Fruit fly (Drosophila melanogaster) whole organism, prepupa: Measurements from ENCODE around the gene CG13659.

Source experiments
- Blimp-1 ChIP-seq: fragments of 200-800 bp; sonication (Bioruptor generic); optimal IDR thresholded peaks from 3 replicates; lab custom pipeline; 2017; ENCODE audit warnings: missing biosample characterization, missing genetic modification characterization, mild to moderate bottlenecking, moderate library complexity, missing genetic modification reagents
- CG10631 ChIP-seq: fragments of 200-800 bp; sonication (Bioruptor generic); optimal IDR thresholded peaks from 2 replicates; lab custom pipeline; 2016; ENCODE audit warnings: missing biosample characterization, missing genetic modification characterization
- CG3032 ChIP-seq: fragments of 200-800 bp; optimal IDR thresholded peaks from 2 replicates; lab custom pipeline; 2019; ENCODE audit warnings: missing biosample characterization, mild to moderate bottlenecking, missing genetic modification characterization, moderate library complexity
- CG34406 ChIP-seq: fragments of 200-800 bp; sonication (Bioruptor generic); optimal IDR thresholded peaks from 3 replicates; lab custom pipeline; 2016; ENCODE audit warnings: missing biosample characterization, missing genetic modification characterization
- CG3919 ChIP-seq: fragments of 200-800 bp; sonication (Bioruptor generic); optimal IDR thresholded peaks from 3 replicates; lab custom pipeline; 2016; ENCODE audit warnings: missing biosample characterization, missing genetic modification characterization
- CG6276 ChIP-seq: fragments of 200-800 bp; sonication (Bioruptor generic); optimal IDR thresholded peaks from 2 replicates; lab custom pipeline; 2017; ENCODE audit warnings: missing biosample characterization, mild to moderate bottlenecking, missing genetic modification characterization
- CG6808 ChIP-seq: fragments of 200-800 bp; sonication (Bioruptor generic); optimal IDR thresholded peaks from 3 replicates; lab custom pipeline; 2017; ENCODE audit warnings: missing biosample characterization, missing genetic modification characterization, mild to moderate bottlenecking, moderate library complexity, missing genetic modification reagents
- CG6854 ChIP-seq: fragments of 200-800 bp; sonication (Bioruptor generic); optimal IDR thresholded peaks from 2 replicates; lab custom pipeline; 2017; ENCODE audit warnings: missing biosample characterization, mild to moderate bottlenecking, missing genetic modification characterization
- CG7368 ChIP-seq: fragments of 200-800 bp; sonication (Bioruptor generic); optimal IDR thresholded peaks from 3 replicates; lab custom pipeline; 2016; ENCODE audit warnings: missing biosample characterization, missing genetic modification characterization
- CG8319 ChIP-seq: fragments of 200-800 bp; sonication (Bioruptor generic); optimal IDR thresholded peaks from 3 replicates; lab custom pipeline; 2016; ENCODE audit warnings: missing biosample characterization, missing genetic modification characterization
- CG9139 ChIP-seq: fragments of 200-800 bp; sonication (Bioruptor generic); optimal IDR thresholded peaks from 3 replicates; lab custom pipeline; 2017; ENCODE audit warnings: missing biosample characterization, mild to moderate bottlenecking, missing genetic modification characterization
- Eip75B ChIP-seq: fragments of 200-800 bp; sonication (Bioruptor generic); optimal IDR thresholded peaks from 3 replicates; lab custom pipeline; 2016; ENCODE audit warnings: missing biosample characterization, missing genetic modification characterization
- Eip78C ChIP-seq: fragments of 200-800 bp; sonication (Bioruptor generic); peaks from one replicate; lab custom pipeline; 2016; ENCODE audit warnings: missing biosample characterization, missing genetic modification characterization
- Eip93F ChIP-seq: fragments of 200-800 bp; sonication (Bioruptor generic); optimal IDR thresholded peaks from 2 replicates; lab custom pipeline; 2016; ENCODE audit warnings: missing biosample characterization, mild to moderate bottlenecking, missing genetic modification characterization
- Hr39 ChIP-seq: fragments of 200-800 bp; sonication (Bioruptor generic); optimal IDR thresholded peaks from 2 replicates; lab custom pipeline; 2016; ENCODE audit warnings: missing biosample characterization, missing genetic modification characterization
- Lpt ChIP-seq: fragments of 200-800 bp; sonication (Bioruptor generic); optimal IDR thresholded peaks from 3 replicates; lab custom pipeline; 2016; ENCODE audit warnings: missing biosample characterization, missing genetic modification characterization
- Met ChIP-seq: fragments of 200-800 bp; sonication (Bioruptor generic); optimal IDR thresholded peaks from 3 replicates; lab custom pipeline; 2016; ENCODE audit warnings: missing biosample characterization, missing genetic modification characterization
- OdsH ChIP-seq: fragments of 200-800 bp; sonication (Bioruptor generic); optimal IDR thresholded peaks from 3 replicates; lab custom pipeline; 2016; ENCODE audit warnings: missing biosample characterization, missing genetic modification characterization
- Smox ChIP-seq: fragments of 200-800 bp; sonication (Bioruptor generic); optimal IDR thresholded peaks from 3 replicates; lab custom pipeline; 2016; ENCODE audit warnings: missing biosample characterization, missing genetic modification characterization
- Sox102F ChIP-seq: fragments of 200-800 bp; sonication (Bioruptor generic); optimal IDR thresholded peaks from 2 replicates; lab custom pipeline; 2016; ENCODE audit warnings: missing biosample characterization, mild to moderate bottlenecking, missing genetic modification characterization
- achi ChIP-seq: fragments of 200-800 bp; sonication (Bioruptor generic); optimal IDR thresholded peaks from 3 replicates; lab custom pipeline; 2016; ENCODE audit warnings: missing biosample characterization, missing genetic modification characterization
- acj6 ChIP-seq: fragments of 200-800 bp; sonication (Bioruptor generic); optimal IDR thresholded peaks from 3 replicates; lab custom pipeline; 2016; ENCODE audit warnings: missing biosample characterization, missing genetic modification characterization
- dac ChIP-seq: fragments of 200-800 bp; sonication (Bioruptor generic); optimal IDR thresholded peaks from 2 replicates; lab custom pipeline; 2017; ENCODE audit warnings: missing biosample characterization, mild to moderate bottlenecking, missing genetic modification characterization
- fkh ChIP-seq: fragments of 200-800 bp; sonication (Bioruptor generic); optimal IDR thresholded peaks from 3 replicates; lab custom pipeline; 2017; ENCODE audit warnings: missing biosample characterization, mild to moderate bottlenecking, missing genetic modification characterization, moderate library complexity
- lz ChIP-seq: fragments of 200-800 bp; sonication (Bioruptor generic); optimal IDR thresholded peaks from 3 replicates; lab custom pipeline; 2016; ENCODE audit warnings: missing biosample characterization, missing genetic modification characterization
- salr ChIP-seq, 2 experiments: fragments of 200-800 bp; sonication (Bioruptor generic); optimal IDR thresholded peaks; 3 replicates each; lab custom pipeline; 2016 to 2018; ENCODE audit warnings: missing biosample characterization in 2 of 2, missing genetic modification characterization in 2 of 2, mild to moderate bottlenecking in 1 of 2
- svp ChIP-seq: fragments of 200-800 bp; sonication (Bioruptor generic); peaks from one replicate; lab custom pipeline; 2016; ENCODE audit warnings: missing biosample characterization, missing genetic modification characterization
- topi ChIP-seq: fragments of 200-800 bp; sonication (Bioruptor generic); optimal IDR thresholded peaks from 3 replicates; lab custom pipeline; 2016; ENCODE audit warnings: missing biosample characterization, missing genetic modification characterization

CG13659 gene

DNA sequence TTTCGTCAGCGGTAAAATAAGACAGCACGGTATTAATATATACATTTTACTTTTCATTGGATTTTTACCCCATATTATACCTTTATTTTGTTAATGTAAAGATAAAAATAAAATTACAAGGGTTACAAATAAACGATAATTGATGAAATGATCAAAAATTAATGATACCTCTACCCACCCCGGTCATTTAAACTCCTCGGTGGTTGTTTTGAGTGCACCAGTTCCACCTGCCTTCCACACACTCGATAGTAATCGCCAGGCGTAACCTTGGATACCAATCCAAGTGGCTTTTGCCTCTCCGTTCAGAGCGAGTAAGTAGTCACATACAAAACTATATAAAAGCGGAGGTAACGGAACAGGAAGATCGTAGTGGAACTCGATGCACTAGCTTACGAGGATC, 39.3 kb downstream of the CG13659 start, which contains the start of gene rha:
TSS of gene rha (plus strand) at position 301 of the 400 bp plus-strand sequence.
- TF ChIP-seq achi (GFP tag; lab: Kevin White, UChicago), result no peak
- no peak for TF ChIP-seq CG10631 (GFP tag; lab: Kevin White, UChicago)
- TF ChIP-seq Lpt (GFP tag; lab: Kevin White, UChicago), result no peak
- no peak for TF ChIP-seq CG34406 (GFP tag; lab: Kevin White, UChicago)
- no peak for TF ChIP-seq Hr39
- TF ChIP-seq CG6808 (GFP tag; lab: Kevin White, UChicago), result no peak
- no peak for TF ChIP-seq CG6276 (GFP tag; lab: Kevin White, UChicago)
- no peak for TF ChIP-seq CG6854 (GFP tag; lab: Kevin White, UChicago)
- TF ChIP-seq acj6 (GFP tag; lab: Kevin White, UChicago), result no peak
- no peak for TF ChIP-seq CG3919
- no peak for TF ChIP-seq Eip75B (GFP tag; lab: Kevin White, UChicago)
- no peak for TF ChIP-seq dac (GFP tag; lab: Kevin White, UChicago)
- TF ChIP-seq Smox (GFP tag; lab: Kevin White, UChicago), result no peak
- no peak for TF ChIP-seq Met (GFP tag; lab: Kevin White, UChicago)
- TF ChIP-seq Eip78C, result no peak
- no peak for TF ChIP-seq OdsH (GFP tag; lab: Kevin White, UChicago)
- TF ChIP-seq fkh (GFP tag; lab: Kevin White, UChicago), result no peak
- TF ChIP-seq, all 60 proteins: peak for 0

DNA sequence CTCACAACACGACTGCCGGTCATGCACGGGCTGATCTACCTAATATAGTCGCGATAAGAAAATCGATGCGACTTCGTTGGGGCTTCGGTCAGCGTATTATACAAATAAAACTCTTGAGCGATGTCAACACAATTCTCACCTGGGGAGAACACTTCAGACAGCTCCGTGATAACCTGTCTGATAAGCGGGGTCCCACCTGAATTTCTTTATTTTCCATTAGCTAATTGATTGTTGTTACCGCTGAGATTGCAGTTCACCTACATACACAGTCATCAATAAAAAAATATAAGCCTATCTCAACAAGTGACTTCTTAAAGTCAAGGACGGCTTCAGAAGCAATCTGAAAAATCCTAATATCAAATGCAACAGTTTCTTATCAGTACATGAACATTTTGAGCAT, 46.2 kb downstream of the CG13659 start, which contains the start of gene tobi:
TSS of gene tobi (minus strand) at position 23 of the 400 bp plus-strand sequence.
- TF ChIP-seq Blimp-1 (GFP tag; lab: Kevin White, UChicago), result no peak
- TF ChIP-seq acj6 (GFP tag; lab: Kevin White, UChicago), result no peak
- no peak for TF ChIP-seq CG3919
- no peak for TF ChIP-seq Lpt (GFP tag; lab: Kevin White, UChicago)
- TF ChIP-seq svp (GFP tag; lab: Kevin White, UChicago), result no peak
- TF ChIP-seq CG7368 (GFP tag; lab: Kevin White, UChicago), result no peak
- no peak for TF ChIP-seq CG8319
- TF ChIP-seq CG9139 (GFP tag; lab: Kevin White, UChicago), result no peak
- no peak for TF ChIP-seq topi
- TF ChIP-seq Eip93F (GFP tag; lab: Kevin White, UChicago), result no peak
- TF ChIP-seq CG10631 (GFP tag; lab: Kevin White, UChicago), result no peak
- no peak for TF ChIP-seq CG3032 (tag; lab: Kevin White, UChicago)
- no peak for TF ChIP-seq salr (GFP tag; optimal IDR thresholded peaks at IDR 0.05; lab: Kevin White, UChicago)
- no peak for TF ChIP-seq Sox102F (GFP tag; lab: Kevin White, UChicago)
- TF ChIP-seq lz (GFP tag; lab: Kevin White, UChicago), result no peak
- no peak for TF ChIP-seq CG6854 (GFP tag; lab: Kevin White, UChicago)
